Worm (Caenorhabditis elegans) whole organism, mixed stage, embryonic: ENCODE data around the gene pitr-1.

Experiments
- M03D4.4 ChIP-seq: sonication (generic microtip); optimal IDR thresholded peaks from 2 replicates; lab custom pipeline; 2017; ENCODE audit warnings: mild to moderate bottlenecking, missing genetic modification characterization, missing compliant biosample characterization
- elt-3 ChIP-seq: fragments of 150-350 bp; optimal IDR thresholded peaks from 2 replicates; lab custom pipeline; 2014; ENCODE audit warnings: missing biosample characterization, missing genetic modification characterization
- nhr-12 ChIP-seq: fragments of 150-350 bp; optimal IDR thresholded peaks from 2 replicates; lab custom pipeline; 2014; ENCODE audit warnings: missing biosample characterization, missing genetic modification characterization
- nhr-237 ChIP-seq: fragments of 150-350 bp; optimal IDR thresholded peaks from 2 replicates; lab custom pipeline; 2014; ENCODE audit warnings: missing biosample characterization, missing genetic modification characterization
- sptf-1 ChIP-seq: sonication (generic microtip); optimal IDR thresholded peaks from 2 replicates; lab custom pipeline; 2017; ENCODE audit warnings: mild to moderate bottlenecking, missing genetic modification characterization, moderate library complexity, missing compliant biosample characterization
- unc-39 ChIP-seq: fragments of 150-350 bp; optimal IDR thresholded peaks from 2 replicates; lab custom pipeline; 2014; ENCODE audit warnings: missing biosample characterization, missing genetic modification characterization
- unc-62 ChIP-seq: fragments of 150-350 bp; optimal IDR thresholded peaks from 2 replicates; lab custom pipeline; 2014; ENCODE audit warnings: missing biosample characterization, missing genetic modification reagents, missing genetic modification characterization

ce11 chrIV:7381754-7382153, 12.1 kb upstream of the pitr-1 start, which contains the start of gene ptp-8:
- no peak for TF ChIP-seq elt-3
- no peak for TF ChIP-seq nhr-12 (tag; lab: Kevin White, UChicago)
- TF ChIP-seq nhr-237 (tag; lab: Kevin White, UChicago): no peak
- no peak for TF ChIP-seq M03D4.4 (tag; lab: Kevin White, UChicago)
- TF ChIP-seq sptf-1 (tag; lab: Kevin White, UChicago): no peak
- TF ChIP-seq unc-62 (GFP tag; lab: Kevin White, UChicago): no peak
- TF ChIP-seq unc-39: no peak
